Worm (Caenorhabditis elegans) whole organism, L2 larva: Measurements from ENCODE around the gene F18E3.13.

Experiments
- aly-2 ChIP-seq: fragments of 150-350 bp; optimal IDR thresholded peaks from 2 replicates; lab custom pipeline; 2014; ENCODE audit warnings: missing biosample characterization, missing genetic modification characterization
- ceh-82 ChIP-seq: fragments of 150-350 bp; optimal IDR thresholded peaks from 2 replicates; lab custom pipeline; 2014; ENCODE audit warnings: missing biosample characterization, missing genetic modification characterization
- fos-1 ChIP-seq: fragments of 150-350 bp; optimal IDR thresholded peaks from 2 replicates; lab custom pipeline; 2014; ENCODE audit warnings: missing biosample characterization, missing genetic modification characterization
- lin-13 ChIP-seq: fragments of 150-350 bp; optimal IDR thresholded peaks from 2 replicates; lab custom pipeline; 2014; ENCODE audit warnings: missing biosample characterization, missing genetic modification reagents, missing genetic modification characterization
- mab-5 ChIP-seq: fragments of 150-350 bp; optimal IDR thresholded peaks from 2 replicates; lab custom pipeline; 2014; ENCODE audit warnings: missing biosample characterization, missing genetic modification characterization
- nhr-237 ChIP-seq: fragments of 150-350 bp; optimal IDR thresholded peaks from 2 replicates; lab custom pipeline; 2014; ENCODE audit warnings: missing biosample characterization, missing genetic modification characterization
- nhr-77 ChIP-seq: fragments of 150-350 bp; optimal IDR thresholded peaks from 2 replicates; lab custom pipeline; 2014; ENCODE audit warnings: missing biosample characterization, missing genetic modification characterization
- snpc-4 ChIP-seq: fragments of 150-350 bp; optimal IDR thresholded peaks from 2 replicates; lab custom pipeline; 2014; ENCODE audit warnings: missing biosample characterization, missing genetic modification characterization
- unc-55 ChIP-seq: fragments of 150-350 bp; sonication (generic microtip); optimal IDR thresholded peaks from 3 replicates; lab custom pipeline; 2014; ENCODE audit warnings: missing biosample characterization, missing genetic modification reagents, missing genetic modification characterization

ce11 chrV:7414909-7415308 is 1.1 kb upstream of the F18E3.13 start, which contains the start of gene F18E3.12:
- TF ChIP-seq snpc-4 (tag; lab: Kevin White, UChicago) (no peak), mab-5 (tag; lab: Kevin White, UChicago) (no peak), unc-55 (GFP tag; lab: Kevin White, UChicago) (no peak), nhr-77 (tag; lab: Kevin White, UChicago) (no peak), fos-1 (tag; lab: Kevin White, UChicago) (no peak), lin-13 (no peak), nhr-237 (tag; lab: Kevin White, UChicago) (no peak), aly-2 (no peak), ceh-82 (no peak)
